Worm (Caenorhabditis elegans) whole organism, young adult: ENCODE data around the gene brap-2.

Experiments
- F39B2.1 ChIP-seq: fragments of 200-800 bp; sonication (Bioruptor generic); IDR thresholded peaks from 2 replicates; pipeline ENCODE4 v1.3.6; 2022; ENCODE audit warnings: missing genetic modification reagents, missing genetic modification characterization, missing compliant biosample characterization
- F49E8.2 ChIP-seq: sonication (generic microtip); optimal IDR thresholded peaks from 3 replicates; lab custom pipeline; 2017; ENCODE audit warnings: missing genetic modification characterization, mild to moderate bottlenecking, missing compliant biosample characterization, antibody characterized with exemption, moderate library complexity; ENCODE audit not compliant: insufficient read depth
- Y53G8AR.9 ChIP-seq: fragments of 200-800 bp; sonication (Bioruptor generic); conservative IDR thresholded peaks from 2 replicates; pipeline ENCODE4 v1.3.6; 2022; ENCODE audit warnings: missing genetic modification reagents, missing genetic modification characterization, missing compliant biosample characterization
- Y79H2A.3 ChIP-seq: fragments of 200-800 bp; sonication (Bioruptor generic); conservative IDR thresholded peaks from 2 replicates; pipeline ENCODE4 v1.3.6; 2022; ENCODE audit warnings: missing genetic modification reagents, missing genetic modification characterization, missing compliant biosample characterization
- ZK185.1 ChIP-seq: sonication (generic microtip); optimal IDR thresholded peaks from 2 replicates; lab custom pipeline; 2016; ENCODE audit warnings: mild to moderate bottlenecking, missing genetic modification characterization, missing compliant biosample characterization; ENCODE audit not compliant: poor library complexity, severe bottlenecking
- ama-1 ChIP-seq, 3 experiments: fragments of 150-350 bp in 1 of 3; sonication (generic microtip) in 2 of 3; optimal IDR thresholded peaks; 2 replicates each; lab custom pipeline; 2014 to 2018; ENCODE audit warnings: missing biosample characterization in 2 of 3, missing genetic modification characterization in 2 of 3, missing genetic modification reagents in 2 of 3
- ccch-3 ChIP-seq: fragments of 200-800 bp; sonication (Bioruptor generic); optimal IDR thresholded peaks from 2 replicates; lab custom pipeline; 2018; ENCODE audit warnings: mild to moderate bottlenecking, missing genetic modification characterization, missing compliant biosample characterization
- cebp-1 ChIP-seq, 2 experiments: fragments of 200-800 bp in 1 of 2; sonication (Bioruptor generic) in 1 of 2; sonication (generic microtip) in 1 of 2; IDR thresholded peaks in 1 of 2; optimal IDR thresholded peaks in 1 of 2; 2 replicates each; pipeline versions ENCODE4 v1.3.6 to Lab custom; 2017 to 2022; ENCODE audit warnings: missing compliant biosample characterization in 2 of 2, missing genetic modification characterization in 2 of 2, mild to moderate bottlenecking in 1 of 2, missing genetic modification reagents in 1 of 2, moderate library complexity in 1 of 2
- hrde-1 ChIP-seq: sonication (generic microtip); optimal IDR thresholded peaks from 2 replicates; lab custom pipeline; 2016; ENCODE audit warnings: missing genetic modification characterization, mild to moderate bottlenecking, missing compliant biosample characterization, moderate library complexity, missing genotype, missing genetic modification reagents, borderline replicate concordance
- lag-1 ChIP-seq: fragments of 200-800 bp; sonication (Bioruptor generic); IDR thresholded peaks from 2 replicates; pipeline ENCODE4 v1.3.6; 2022; ENCODE audit warnings: missing genetic modification reagents, missing genetic modification characterization, missing compliant biosample characterization
- let-607 ChIP-seq, 2 experiments: fragments of 200-800 bp in 1 of 2; sonication (Bioruptor generic) in 1 of 2; sonication (generic microtip) in 1 of 2; optimal IDR thresholded peaks; 2 replicates each; lab custom pipeline; 2016 to 2018; ENCODE audit warnings: mild to moderate bottlenecking in 2 of 2, missing compliant biosample characterization in 2 of 2, missing genetic modification characterization in 2 of 2, moderate library complexity in 2 of 2, missing genotype in 1 of 2
- pha-4 ChIP-seq: fragments of 150-350 bp; sonication (generic microtip); optimal IDR thresholded peaks from 2 replicates; lab custom pipeline; 2014; ENCODE audit warnings: missing biosample characterization, missing genetic modification reagents, missing genetic modification characterization
- sea-2 ChIP-seq: fragments of 200-800 bp; sonication (Bioruptor generic); IDR thresholded peaks from 2 replicates; pipeline ENCODE4 v1.3.6; 2022; ENCODE audit warnings: missing genetic modification characterization, missing compliant biosample characterization
- unc-62 ChIP-seq: fragments of 150-350 bp; optimal IDR thresholded peaks from 2 replicates; lab custom pipeline; 2014; ENCODE audit warnings: missing biosample characterization, missing genetic modification reagents, missing genetic modification characterization

ce11 chrII:5353642-5354041, 39.3 kb downstream of the brap-2 start:
- TF ChIP-seq ZK185.1: peak; percentile 54
- no peak for TF ChIP-seq ama-1 (optimal IDR thresholded peaks at IDR 0.05; lab: Kevin White, UChicago)
- TF ChIP-seq ama-1 (GFP tag; optimal IDR thresholded peaks at IDR 0.05; lab: Kevin White, UChicago): peak; percentile 48 to 64
- TF ChIP-seq let-607 (tag; optimal IDR thresholded peaks at IDR 0.05; lab: Kevin White, UChicago): peak; percentile 47 to 54
- peak; percentile 71; the same call in 1 of the 2 replicates for TF ChIP-seq Y53G8AR.9 (GFP tag; lab: Robert Waterston, UW)
- TF ChIP-seq F49E8.2 (tag; lab: Kevin White, UChicago): peak; percentile 60
- no peak for TF ChIP-seq Y79H2A.3 (GFP tag; lab: Robert Waterston, UW)
- TF ChIP-seq unc-62 (GFP tag; lab: Kevin White, UChicago): no peak
- no peak for TF ChIP-seq lag-1 (GFP tag; lab: Robert Waterston, UW)
- peak; percentile 39; the same call in 1 of the 2 replicates for TF ChIP-seq cebp-1 (GFP tag; IDR thresholded peaks at IDR 0.05; lab: Robert Waterston, UW)
- TF ChIP-seq cebp-1 (tag; optimal IDR thresholded peaks at IDR 0.05; lab: Kevin White, UChicago): peak; percentile 66
- TF ChIP-seq F39B2.1 (GFP tag; lab: Robert Waterston, UW): no peak
- TF ChIP-seq hrde-1 (tag; lab: Kevin White, UChicago): peak; percentile 85
- no peak for TF ChIP-seq pha-4 (tag; lab: Kevin White, UChicago)
- TF ChIP-seq sea-2 (GFP tag; lab: Robert Waterston, UW): no peak
- no peak for TF ChIP-seq ccch-3 (GFP tag; lab: Kevin White, UChicago)
